Worm (Caenorhabditis elegans) whole organism, mixed stage, embryonic: Measurements from ENCODE around the gene C04F5.8.

Source experiments
- M03D4.4 ChIP-seq: sonication (generic microtip); optimal IDR thresholded peaks from 2 replicates; lab custom pipeline; 2017; ENCODE audit warnings: mild to moderate bottlenecking, missing genetic modification characterization, missing compliant biosample characterization
- bed-3 ChIP-seq: fragments of 200-800 bp; sonication (Bioruptor generic); optimal IDR thresholded peaks from 3 replicates; lab custom pipeline; 2018; ENCODE audit warnings: mild to moderate bottlenecking, missing genetic modification characterization, moderate library complexity, missing compliant biosample characterization
- blmp-1 ChIP-seq: fragments of 150-350 bp; optimal IDR thresholded peaks from 2 replicates; lab custom pipeline; 2014; ENCODE audit warnings: missing biosample characterization, missing genetic modification characterization
- ceh-39 ChIP-seq: fragments of 150-350 bp; optimal IDR thresholded peaks from 2 replicates; lab custom pipeline; 2014; ENCODE audit warnings: missing biosample characterization, missing genetic modification characterization
- ceh-43 ChIP-seq: fragments of 200-800 bp; sonication (Bioruptor generic); optimal IDR thresholded peaks from 2 replicates; lab custom pipeline; 2018; ENCODE audit warnings: mild to moderate bottlenecking, missing genetic modification characterization, moderate library complexity, missing compliant biosample characterization
- ceh-83 ChIP-seq: fragments of 200-800 bp; sonication (Bioruptor generic); optimal IDR thresholded peaks from 2 replicates; lab custom pipeline; 2018; ENCODE audit warnings: mild to moderate bottlenecking, missing genetic modification characterization, missing compliant biosample characterization
- ces-1 ChIP-seq: fragments of 150-350 bp; optimal IDR thresholded peaks from 2 replicates; lab custom pipeline; 2014; ENCODE audit warnings: missing biosample characterization, missing genetic modification reagents, missing genetic modification characterization
- cnd-1 ChIP-seq: fragments of 200-800 bp; sonication (Bioruptor generic); optimal IDR thresholded peaks from 2 replicates; lab custom pipeline; 2018; ENCODE audit warnings: mild to moderate bottlenecking, missing genetic modification characterization, missing compliant biosample characterization
- drap-1 ChIP-seq: fragments of 200-800 bp; sonication (Bioruptor generic); optimal IDR thresholded peaks from 3 replicates; lab custom pipeline; 2018; ENCODE audit warnings: mild to moderate bottlenecking, missing genetic modification characterization, missing compliant biosample characterization
- elt-1 ChIP-seq: sonication (generic microtip); optimal IDR thresholded peaks from 2 replicates; lab custom pipeline; 2017; ENCODE audit warnings: missing genetic modification characterization, mild to moderate bottlenecking, missing compliant biosample characterization, antibody characterized with exemption, moderate library complexity, borderline replicate concordance; ENCODE audit not compliant: insufficient read depth
- elt-3 ChIP-seq: fragments of 150-350 bp; optimal IDR thresholded peaks from 2 replicates; lab custom pipeline; 2014; ENCODE audit warnings: missing biosample characterization, missing genetic modification characterization
- flh-1 ChIP-seq: fragments of 200-800 bp; sonication (Bioruptor generic); optimal IDR thresholded peaks from 2 replicates; lab custom pipeline; 2018; ENCODE audit warnings: mild to moderate bottlenecking, missing genetic modification characterization, moderate library complexity, missing compliant biosample characterization
- ham-2 ChIP-seq: fragments of 200-800 bp; sonication (Bioruptor generic); optimal IDR thresholded peaks from 2 replicates; lab custom pipeline; 2018; ENCODE audit warnings: mild to moderate bottlenecking, missing genetic modification characterization, missing compliant biosample characterization
- lin-13 ChIP-seq: fragments of 150-350 bp; optimal IDR thresholded peaks from 2 replicates; lab custom pipeline; 2014; ENCODE audit warnings: missing biosample characterization, missing genetic modification characterization
- lin-32 ChIP-seq: fragments of 200-800 bp; sonication (Bioruptor generic); optimal IDR thresholded peaks from 2 replicates; lab custom pipeline; 2018; ENCODE audit warnings: mild to moderate bottlenecking, missing genetic modification characterization, missing compliant biosample characterization
- lsy-2 ChIP-seq: fragments of 150-350 bp; optimal IDR thresholded peaks from 2 replicates; lab custom pipeline; 2014; ENCODE audit warnings: missing biosample characterization, missing genetic modification characterization
- mab-5 ChIP-seq: fragments of 150-350 bp; optimal IDR thresholded peaks from 2 replicates; lab custom pipeline; 2014; ENCODE audit warnings: missing biosample characterization, missing genetic modification characterization
- mep-1 ChIP-seq: fragments of 150-350 bp; optimal IDR thresholded peaks from 2 replicates; lab custom pipeline; 2017; ENCODE audit warnings: missing biosample characterization, missing genetic modification reagents, missing genetic modification characterization, inconsistent platforms
- nhr-12 ChIP-seq: fragments of 150-350 bp; optimal IDR thresholded peaks from 2 replicates; lab custom pipeline; 2014; ENCODE audit warnings: missing biosample characterization, missing genetic modification characterization
- nhr-2 ChIP-seq: fragments of 150-350 bp; optimal IDR thresholded peaks from 2 replicates; lab custom pipeline; 2014; ENCODE audit warnings: missing biosample characterization, missing genetic modification characterization
- nhr-237 ChIP-seq: fragments of 150-350 bp; optimal IDR thresholded peaks from 2 replicates; lab custom pipeline; 2014; ENCODE audit warnings: missing biosample characterization, missing genetic modification characterization
- nhr-28 ChIP-seq: fragments of 150-350 bp; optimal IDR thresholded peaks from 2 replicates; lab custom pipeline; 2014; ENCODE audit warnings: missing biosample characterization, missing genetic modification characterization
- nhr-76 ChIP-seq: sonication (generic microtip); optimal IDR thresholded peaks from 2 replicates; lab custom pipeline; 2017; ENCODE audit warnings: missing biosample characterization, missing genetic modification characterization
- pha-4 ChIP-seq: fragments of 150-350 bp; optimal IDR thresholded peaks from 2 replicates; lab custom pipeline; 2018; ENCODE audit warnings: missing biosample characterization, missing genetic modification reagents, missing genetic modification characterization
- sem-2 ChIP-seq: fragments of 200-800 bp; sonication (Bioruptor generic); optimal IDR thresholded peaks from 2 replicates; lab custom pipeline; 2018; ENCODE audit warnings: mild to moderate bottlenecking, missing genetic modification characterization, missing compliant biosample characterization
- sptf-1 ChIP-seq: sonication (generic microtip); optimal IDR thresholded peaks from 2 replicates; lab custom pipeline; 2017; ENCODE audit warnings: mild to moderate bottlenecking, missing genetic modification characterization, moderate library complexity, missing compliant biosample characterization
- tbx-8 ChIP-seq: fragments of 200-800 bp; sonication (Bioruptor generic); optimal IDR thresholded peaks from 2 replicates; lab custom pipeline; 2018; ENCODE audit warnings: mild to moderate bottlenecking, missing genetic modification characterization, moderate library complexity, missing compliant biosample characterization
- unc-120 ChIP-seq: sonication (generic microtip); optimal IDR thresholded peaks from 2 replicates; lab custom pipeline; 2017; ENCODE audit warnings: missing genetic modification characterization, missing compliant biosample characterization; ENCODE audit not compliant: poor library complexity, severe bottlenecking
- unc-39 ChIP-seq: fragments of 150-350 bp; optimal IDR thresholded peaks from 2 replicates; lab custom pipeline; 2014; ENCODE audit warnings: missing biosample characterization, missing genetic modification characterization
- zip-8 ChIP-seq: fragments of 150-350 bp; optimal IDR thresholded peaks from 2 replicates; lab custom pipeline; 2014; ENCODE audit warnings: missing biosample characterization, missing genetic modification characterization
- ztf-11 ChIP-seq: fragments of 150-350 bp; optimal IDR thresholded peaks from 2 replicates; lab custom pipeline; 2014; ENCODE audit warnings: missing biosample characterization, missing genetic modification characterization

C04F5.8 gene

ce11 chrV:5113654-5114053 is at the start of gene C04F5.8:
Gene C04F5.8, minus strand, starts transcription at chrV:5113754.
- TF ChIP-seq unc-120 (tag; lab: Kevin White, UChicago) = no peak
- TF ChIP-seq ztf-11 (tag; lab: Kevin White, UChicago) = no peak
- no peak for TF ChIP-seq cnd-1 (tag; lab: Kevin White, UChicago)
- no peak for TF ChIP-seq ham-2
- TF ChIP-seq lsy-2 = no peak
- TF ChIP-seq mep-1 = no peak
- TF ChIP-seq pha-4 (tag; lab: Kevin White, UChicago) = no peak
- TF ChIP-seq bed-3 = no peak
- TF ChIP-seq ceh-39 (tag; lab: Kevin White, UChicago) = no peak
- TF ChIP-seq nhr-12 (tag; lab: Kevin White, UChicago) = no peak
- TF ChIP-seq nhr-237 (tag; lab: Kevin White, UChicago) = no peak
- no peak for TF ChIP-seq nhr-28 (tag; lab: Kevin White, UChicago)
- no peak for TF ChIP-seq M03D4.4
- no peak for TF ChIP-seq ces-1 (GFP tag; lab: Kevin White, UChicago)
- TF ChIP-seq blmp-1 (tag; lab: Kevin White, UChicago) = no peak
- no peak for TF ChIP-seq zip-8 (tag; lab: Kevin White, UChicago)
- no peak for TF ChIP-seq unc-39 (tag; lab: Kevin White, UChicago)
- TF ChIP-seq nhr-2 (tag; lab: Kevin White, UChicago) = no peak
- TF ChIP-seq ceh-43 (GFP tag; lab: Kevin White, UChicago) = no peak
- no peak for TF ChIP-seq mab-5 (tag; lab: Kevin White, UChicago)
- TF ChIP-seq, all 35 proteins: peak for 0

ce11 chrV:5161792-5162191 is 48.2 kb upstream of the C04F5.8 start, which contains the start of gene abu-6:
Gene abu-6, minus strand, starts transcription at chrV:5161892.
- TF ChIP-seq zip-8 (tag; lab: Kevin White, UChicago) (no peak), drap-1 (GFP tag; lab: Kevin White, UChicago) (no peak), mep-1 (no peak), ces-1 (GFP tag; lab: Kevin White, UChicago) (no peak), nhr-2 (tag; lab: Kevin White, UChicago) (no peak), flh-1 (no peak), elt-1 (no peak), lin-13 (tag; lab: Kevin White, UChicago) (no peak), sem-2 (GFP tag; lab: Kevin White, UChicago) (no peak), bed-3 (no peak), pha-4 (tag; lab: Kevin White, UChicago) (no peak), ztf-11 (tag; lab: Kevin White, UChicago) (no peak), mab-5 (tag; lab: Kevin White, UChicago) (no peak)
- TF ChIP-seq, all 35 proteins: peak for 0

- TF ChIP-seq ceh-83 (GFP tag; lab: Kevin White, UChicago) (no peak), drap-1 (GFP tag; lab: Kevin White, UChicago) (no peak), nhr-12 (tag; lab: Kevin White, UChicago) (no peak), sptf-1 (tag; lab: Kevin White, UChicago) (no peak), unc-120 (tag; lab: Kevin White, UChicago) (no peak), blmp-1 (tag; lab: Kevin White, UChicago) (no peak), nhr-237 (tag; lab: Kevin White, UChicago) (no peak), nhr-2 (tag; lab: Kevin White, UChicago) (no peak), zip-8 (tag; lab: Kevin White, UChicago) (no peak), elt-1 (no peak), elt-3 (tag; lab: Kevin White, UChicago) (no peak), nhr-76 (tag; lab: Kevin White, UChicago) (no peak)
- TF ChIP-seq, all 35 proteins: peak for 0
Measured at ce11 chrV:5158302-5158701, 44.7 kb upstream of the C04F5.8 start, which contains the start of gene abu-15. Gene abu-15, plus strand, starts transcription at chrV:5158602.

- TF ChIP-seq ceh-43 (GFP tag; lab: Kevin White, UChicago) (no peak), tbx-8 (GFP tag; lab: Kevin White, UChicago) (no peak), drap-1 (GFP tag; lab: Kevin White, UChicago) (no peak), nhr-12 (tag; lab: Kevin White, UChicago) (no peak), sptf-1 (tag; lab: Kevin White, UChicago) (no peak), cnd-1 (tag; lab: Kevin White, UChicago) (no peak), flh-1 (no peak), mab-5 (tag; lab: Kevin White, UChicago) (no peak), ces-1 (GFP tag; lab: Kevin White, UChicago) (no peak), elt-1 (no peak), nhr-237 (tag; lab: Kevin White, UChicago) (no peak), lin-32 (GFP tag; lab: Kevin White, UChicago) (no peak), elt-3 (tag; lab: Kevin White, UChicago) (no peak), pha-4 (tag; lab: Kevin White, UChicago) (no peak), nhr-2 (tag; lab: Kevin White, UChicago) (no peak), zip-8 (tag; lab: Kevin White, UChicago) (no peak), unc-120 (tag; lab: Kevin White, UChicago) (no peak), sem-2 (GFP tag; lab: Kevin White, UChicago) (no peak), M03D4.4 (no peak), ztf-11 (tag; lab: Kevin White, UChicago) (no peak)
Measured at ce11 chrV:5157660-5158059, 44.1 kb upstream of the C04F5.8 start, which contains the start of gene srx-39. Gene srx-39, minus strand, starts transcription at chrV:5157760.
